Worm (Caenorhabditis elegans): ENCODE results near the gene F09E5.14.

F09E5.14 gene

ce11 chrII:5358137-5358745 lies 13.6 kb upstream of the F09E5.14 start, which contains the start of the genes F09E5.11 and bmy-1 (continued):
- TF ChIP-seq fkh-10 (GFP tag; optimal IDR thresholded peaks at IDR 0.05) (peak; percentile 84), ceh-63 (GFP tag; optimal IDR thresholded peaks at IDR 0.05) (no peak), nhr-12 (tag; optimal IDR thresholded peaks at IDR 0.05) (no peak), snu-23 (GFP tag; optimal IDR thresholded peaks at IDR 0.05) (peak; percentile 84), ceh-82 (tag; optimal IDR thresholded peaks at IDR 0.05) (peak; percentile 81 to 84 (median 82)), isw-1 (GFP tag; IDR thresholded peaks at IDR 0.05) (peak; percentile 87), ces-1 (GFP tag; optimal IDR thresholded peaks at IDR 0.05) (no peak), lin-39 (tag; optimal IDR thresholded peaks at IDR 0.05) (peak; percentile 55), ztf-4 (tag; optimal IDR thresholded peaks at IDR 0.05) (no peak), zip-4 (GFP tag; optimal IDR thresholded peaks at IDR 0.05) (peak; percentile 46), mab-9 (GFP tag; IDR thresholded peaks at IDR 0.05) (peak; percentile 53), pqm-1 (tag; optimal IDR thresholded peaks at IDR 0.05) (no peak), nhr-47 (tag; optimal IDR thresholded peaks at IDR 0.05) (peak; percentile 91), sup-37 (GFP tag; optimal IDR thresholded peaks at IDR 0.05) (peak; percentile 44), nhr-19 (GFP tag; conservative IDR thresholded peaks at IDR 0.05) (peak; percentile 85), fos-1 (tag; optimal IDR thresholded peaks at IDR 0.05) (peak; percentile 45), snpc-4 (tag; optimal IDR thresholded peaks at IDR 0.05) (peak; percentile 60), skn-1 (tag; optimal IDR thresholded peaks at IDR 0.05) (peak; percentile 84), xbp-1 (tag; optimal IDR thresholded peaks at IDR 0.05) (peak; percentile 85), hlh-4 (tag; optimal IDR thresholded peaks at IDR 0.05) (no peak), aly-2 (tag; optimal IDR thresholded peaks at IDR 0.05) (no peak), lin-14 (GFP tag; optimal IDR thresholded peaks at IDR 0.05) (peak; percentile 91), fkh-8 (tag; optimal IDR thresholded peaks at IDR 0.05) (peak; percentile 92), aha-1 (tag; optimal IDR thresholded peaks at IDR 0.05) (no peak), unc-30 (tag; optimal IDR thresholded peaks at IDR 0.05) (no peak), nhr-11 (tag; optimal IDR thresholded peaks at IDR 0.05) (peak; percentile 16), nhr-77 (tag; optimal IDR thresholded peaks at IDR 0.05) (peak; percentile 70), tlp-1 (tag; optimal IDR thresholded peaks at IDR 0.05) (no peak), lin-13 (GFP tag; optimal IDR thresholded peaks at IDR 0.05) (peak; percentile 86), unc-130 (tag; optimal IDR thresholded peaks at IDR 0.05) (peak; percentile 64), efl-3 (GFP tag; optimal IDR thresholded peaks at IDR 0.05) (no peak), unc-86 (tag; optimal IDR thresholded peaks at IDR 0.05) (peak; percentile 85), vab-15 (tag; optimal IDR thresholded peaks at IDR 0.05) (peak; percentile 18), mep-1 (tag; optimal IDR thresholded peaks at IDR 0.05) (peak; percentile 71), C16A3.4 (tag; optimal IDR thresholded peaks at IDR 0.05) (peak; percentile 89), nhr-76 (tag; optimal IDR thresholded peaks at IDR 0.05) (no peak), unc-62 (GFP tag; optimal IDR thresholded peaks at IDR 0.05) (no peak), irx-1 (tag; optimal IDR thresholded peaks at IDR 0.05) (peak; percentile 84), lin-35 (GFP tag; optimal IDR thresholded peaks at IDR 0.05) (peak; percentile 74 to 79), hpl-2 (GFP tag; optimal IDR thresholded peaks at IDR 0.05) (no peak), egl-27 (tag; optimal IDR thresholded peaks at IDR 0.05) (no peak), ets-5 (GFP tag; IDR thresholded peaks at IDR 0.05) (no peak), efl-1 (optimal IDR thresholded peaks at IDR 0.05) (peak; percentile 81), efl-1 (GFP tag; optimal IDR thresholded peaks at IDR 0.05 in 1 of 2) (peak; percentile 73 to 98), swsn-7 (tag; optimal IDR thresholded peaks at IDR 0.05) (peak; percentile 86), mdl-1 (tag; optimal IDR thresholded peaks at IDR 0.05) (peak in 1 of 2 experiments; percentile 26), lir-3 (tag; optimal IDR thresholded peaks at IDR 0.05; ENCODE audit: poor library complexity) (peak; percentile 95), Y116A8C.19 (tag; optimal IDR thresholded peaks at IDR 0.05; ENCODE audit: borderline replicate concordance) (peak; percentile 29), nhr-85 (tag) (peak; percentile 91), fkh-4 (tag; optimal IDR thresholded peaks at IDR 0.05; ENCODE audit: borderline replicate concordance) (peak; percentile 87), zag-1 (tag; optimal IDR thresholded peaks at IDR 0.05) (no peak), pag-3 (tag; optimal IDR thresholded peaks at IDR 0.05; ENCODE audit: borderline replicate concordance, insufficient read depth) (no peak), nhr-90 (tag; optimal IDR thresholded peaks at IDR 0.05; ENCODE audit: poor library complexity) (peak; percentile 82)
